Worm (Caenorhabditis elegans) whole organism, midembryonic: ENCODE data around the gene gcy-25.

Experiments used
- cog-1 ChIP-seq: sonication (generic microtip); optimal IDR thresholded peaks from 2 replicates; lab custom pipeline; 2016; ENCODE audit warnings: missing genetic modification characterization, missing compliant biosample characterization
- flt-1 ChIP-seq: fragments of 200-800 bp; sonication (Bioruptor generic); IDR thresholded peaks from 2 replicates; pipeline ENCODE4 v1.3.6; 2022; ENCODE audit warnings: missing genetic modification characterization, missing compliant biosample characterization
- klf-2 ChIP-seq: fragments of 200-800 bp; sonication (Bioruptor generic); conservative IDR thresholded peaks from 2 replicates; pipeline ENCODE4 v1.3.6; 2022; ENCODE audit warnings: missing genetic modification reagents, missing genetic modification characterization, missing compliant biosample characterization
- tab-1 ChIP-seq: fragments of 200-800 bp; sonication (Bioruptor generic); IDR thresholded peaks from 2 replicates; pipeline ENCODE4 v1.3.6; 2022; ENCODE audit warnings: missing genetic modification characterization, missing compliant biosample characterization
- ztf-23 ChIP-seq: fragments of 200-800 bp; sonication (Bioruptor generic); IDR thresholded peaks from 2 replicates; pipeline ENCODE4 v1.3.6; 2022; ENCODE audit warnings: missing genetic modification reagents, missing genetic modification characterization, missing compliant biosample characterization

- TF ChIP-seq klf-2 (no peak), tab-1 (GFP tag; lab: Robert Waterston, UW) (no peak), flt-1 (no peak), cog-1 (tag; lab: Kevin White, UChicago) (no peak), ztf-23 (GFP tag; lab: Robert Waterston, UW) (no peak)
Measured at ce11 chrIV:15846553-15846952, 26.2 kb upstream of the gcy-25 start, which contains the start of gene Y105C5A.1270.
